Worm (Caenorhabditis elegans) whole organism, L3 larva: Measurements from ENCODE around the gene F15E6.5.

Experiments used
- R02D3.7 ChIP-seq: fragments of 150-350 bp; optimal IDR thresholded peaks from 2 replicates; lab custom pipeline; 2014; ENCODE audit warnings: missing biosample characterization, missing genetic modification characterization
- ZK546.5 ChIP-seq: sonication (generic microtip); optimal IDR thresholded peaks from 2 replicates; lab custom pipeline; 2017; ENCODE audit warnings: missing biosample characterization, missing genetic modification characterization
- ama-1 ChIP-seq: fragments of 150-350 bp; optimal IDR thresholded peaks from 2 replicates; lab custom pipeline; 2018
- ceh-16 ChIP-seq: sonication (generic microtip); optimal IDR thresholded peaks from 2 replicates; lab custom pipeline; 2017; ENCODE audit warnings: missing biosample characterization, missing genetic modification characterization
- ceh-28 ChIP-seq: fragments of 150-350 bp; optimal IDR thresholded peaks from 2 replicates; lab custom pipeline; 2014; ENCODE audit warnings: missing biosample characterization, missing genetic modification reagents, missing genetic modification characterization
- ceh-9 ChIP-seq: sonication (generic microtip); optimal IDR thresholded peaks from 2 replicates; lab custom pipeline; 2018; ENCODE audit warnings: missing biosample characterization, missing genetic modification characterization
- egl-5 ChIP-seq: fragments of 150-350 bp; optimal IDR thresholded peaks from 2 replicates; lab custom pipeline; 2017; ENCODE audit warnings: missing biosample characterization, missing genetic modification reagents, missing genetic modification characterization, inconsistent platforms
- elt-1 ChIP-seq: fragments of 150-350 bp; optimal IDR thresholded peaks from 2 replicates; lab custom pipeline; 2014; ENCODE audit warnings: missing biosample characterization, missing genetic modification characterization
- elt-2 ChIP-seq: sonication (generic microtip); optimal IDR thresholded peaks from 2 replicates; lab custom pipeline; 2016; ENCODE audit warnings: missing genetic modification reagents, mild to moderate bottlenecking, missing genetic modification characterization, missing compliant biosample characterization
- elt-3 ChIP-seq, 3 experiments: fragments of 150-350 bp in 1 of 3; sonication (generic microtip) in 2 of 3; optimal IDR thresholded peaks; 2 replicates in 2 of 3; 4 replicates in 1 of 3; lab custom pipeline; 2014 to 2017; ENCODE audit warnings: missing biosample characterization in 3 of 3, missing genetic modification characterization in 3 of 3
- eor-1 ChIP-seq, 2 experiments: fragments of 150-350 bp; optimal IDR thresholded peaks; 2 replicates each; lab custom pipeline; 2014 to 2018; ENCODE audit warnings: missing biosample characterization in 2 of 2, missing genetic modification characterization in 2 of 2
- fkh-10 ChIP-seq: sonication (generic microtip); optimal IDR thresholded peaks from 2 replicates; lab custom pipeline; 2017; ENCODE audit warnings: missing biosample characterization, missing genetic modification reagents, missing genetic modification characterization
- fos-1 ChIP-seq: fragments of 150-350 bp; optimal IDR thresholded peaks from 2 replicates; lab custom pipeline; 2014; ENCODE audit warnings: missing biosample characterization, missing genetic modification characterization
- jun-1 ChIP-seq: fragments of 150-350 bp; optimal IDR thresholded peaks from 2 replicates; lab custom pipeline; 2014; ENCODE audit warnings: missing biosample characterization, missing genetic modification reagents, missing genetic modification characterization
- lin-39 ChIP-seq: fragments of 150-350 bp; optimal IDR thresholded peaks from 2 replicates; lab custom pipeline; 2018; ENCODE audit warnings: missing biosample characterization, missing genetic modification reagents, missing genetic modification characterization
- lsy-12 ChIP-seq: sonication (generic microtip); optimal IDR thresholded peaks from 2 replicates; lab custom pipeline; 2016; ENCODE audit warnings: mild to moderate bottlenecking, missing genetic modification characterization, missing compliant biosample characterization
- mdl-1 ChIP-seq: fragments of 150-350 bp; optimal IDR thresholded peaks from 2 replicates; lab custom pipeline; 2014; ENCODE audit warnings: missing biosample characterization, missing genetic modification characterization
- mml-1 ChIP-seq: fragments of 150-350 bp; sonication (generic microtip); optimal IDR thresholded peaks from 3 replicates; lab custom pipeline; 2014; ENCODE audit warnings: missing biosample characterization, missing genetic modification characterization
- nfya-1 ChIP-seq: sonication (generic microtip); optimal IDR thresholded peaks from 2 replicates; lab custom pipeline; 2017; ENCODE audit warnings: missing genetic modification characterization, mild to moderate bottlenecking, missing compliant biosample characterization, antibody characterized with exemption, moderate library complexity; ENCODE audit not compliant: insufficient read depth
- nhr-11 ChIP-seq: fragments of 150-350 bp; optimal IDR thresholded peaks from 2 replicates; lab custom pipeline; 2014; ENCODE audit warnings: missing biosample characterization, missing genetic modification characterization
- nhr-12 ChIP-seq: fragments of 150-350 bp; optimal IDR thresholded peaks from 2 replicates; lab custom pipeline; 2014; ENCODE audit warnings: missing biosample characterization, missing genetic modification characterization
- nhr-23 ChIP-seq: fragments of 150-350 bp; optimal IDR thresholded peaks from 2 replicates; lab custom pipeline; 2014; ENCODE audit warnings: missing biosample characterization, missing genetic modification reagents, missing genetic modification characterization
- nhr-28 ChIP-seq: fragments of 150-350 bp; optimal IDR thresholded peaks from 2 replicates; lab custom pipeline; 2014; ENCODE audit warnings: missing biosample characterization, missing genetic modification characterization
- nhr-43 ChIP-seq: sonication (generic microtip); optimal IDR thresholded peaks from 2 replicates; lab custom pipeline; 2016; ENCODE audit warnings: mild to moderate bottlenecking, missing genetic modification characterization, missing compliant biosample characterization; ENCODE audit not compliant: poor library complexity, severe bottlenecking
- nhr-76 ChIP-seq: fragments of 150-350 bp; sonication (generic microtip); optimal IDR thresholded peaks from 5 replicates; lab custom pipeline; 2014; ENCODE audit warnings: missing biosample characterization, missing genetic modification characterization
- nhr-77 ChIP-seq: fragments of 150-350 bp; optimal IDR thresholded peaks from 2 replicates; lab custom pipeline; 2014; ENCODE audit warnings: missing biosample characterization, missing genetic modification characterization
- pha-4 ChIP-seq: fragments of 150-350 bp; optimal IDR thresholded peaks from 2 replicates; lab custom pipeline; 2014; ENCODE audit warnings: missing biosample characterization, missing genetic modification reagents, missing genetic modification characterization
- pqm-1 ChIP-seq: fragments of 150-350 bp; optimal IDR thresholded peaks from 2 replicates; lab custom pipeline; 2017; ENCODE audit warnings: missing biosample characterization, missing genetic modification characterization, inconsistent platforms
- sea-2 ChIP-seq: fragments of 150-350 bp; sonication (generic microtip); optimal IDR thresholded peaks from 4 replicates; lab custom pipeline; 2014; ENCODE audit warnings: missing biosample characterization, missing genetic modification reagents, missing genetic modification characterization
- snpc-4 ChIP-seq: fragments of 150-350 bp; optimal IDR thresholded peaks from 2 replicates; lab custom pipeline; 2014; ENCODE audit warnings: missing biosample characterization, missing genetic modification characterization
- tbx-2 ChIP-seq: sonication (generic microtip); optimal IDR thresholded peaks from 2 replicates; lab custom pipeline; 2016; ENCODE audit warnings: mild to moderate bottlenecking, missing genetic modification characterization, missing compliant biosample characterization
- unc-39 ChIP-seq: sonication (generic microtip); optimal IDR thresholded peaks from 4 replicates; lab custom pipeline; 2017; ENCODE audit warnings: missing biosample characterization, missing genetic modification characterization
- zag-1 ChIP-seq: fragments of 150-350 bp; optimal IDR thresholded peaks from 2 replicates; lab custom pipeline; 2014; ENCODE audit warnings: missing biosample characterization, missing genetic modification characterization
- ztf-11 ChIP-seq: fragments of 150-350 bp; optimal IDR thresholded peaks from 2 replicates; lab custom pipeline; 2014; ENCODE audit warnings: missing biosample characterization, missing genetic modification characterization
- ztf-4 ChIP-seq: fragments of 150-350 bp; optimal IDR thresholded peaks from 2 replicates; lab custom pipeline; 2014; ENCODE audit warnings: missing biosample characterization, missing genetic modification characterization

The F15E6.5 gene

DNA sequence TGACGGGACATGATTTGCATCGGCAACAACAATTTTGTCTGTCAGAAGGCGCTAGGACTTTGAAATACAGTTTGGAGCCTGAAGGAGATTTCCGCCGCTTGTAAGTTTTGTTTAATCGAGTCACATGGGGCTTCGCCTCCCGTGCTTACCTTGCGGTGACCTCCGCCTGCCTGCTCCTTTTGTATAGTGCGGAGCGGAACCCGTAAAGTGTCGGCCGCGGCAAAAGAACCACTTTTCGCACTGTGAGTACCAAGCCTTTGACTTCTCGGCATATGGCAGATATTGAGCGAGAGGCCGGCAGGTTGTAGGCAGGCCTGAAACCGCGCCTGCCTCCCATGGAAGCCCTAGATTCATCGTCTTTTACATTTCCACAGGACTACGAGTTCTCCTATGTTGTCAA is 23.4 kb upstream of the F15E6.5 start:
- TF ChIP-seq nhr-12 (tag; lab: Kevin White, UChicago) (no peak), nhr-77 (tag; lab: Kevin White, UChicago) (no peak), nhr-43 (tag; lab: Kevin White, UChicago) (no peak), nhr-23 (tag; lab: Kevin White, UChicago) (no peak), nhr-28 (no peak), elt-3 (tag; optimal IDR thresholded peaks at IDR 0.05; lab: Kevin White, UChicago) (no peak), jun-1 (tag; lab: Kevin White, UChicago) (no peak)
- TF ChIP-seq, all 47 proteins: peak for 0

ce11 chrIV:4267320-4267719 is 22.0 kb upstream of the F15E6.5 start, which contains the start of gene F36A4.4:
F36A4.4 (plus strand) TSS chrIV:4267620.
- no peak for TF ChIP-seq lsy-12 (tag; lab: Kevin White, UChicago)
- TF ChIP-seq ceh-28 (tag; lab: Kevin White, UChicago) = no peak
- TF ChIP-seq tbx-2 (tag; lab: Kevin White, UChicago) = no peak
- TF ChIP-seq snpc-4 (tag; lab: Kevin White, UChicago) = no peak
- no peak for TF ChIP-seq elt-1 (tag; lab: Kevin White, UChicago)
- no peak for TF ChIP-seq nhr-11 (tag; lab: Kevin White, UChicago)
- TF ChIP-seq lin-39 (tag; lab: Kevin White, UChicago) = no peak
- TF ChIP-seq nhr-12 (tag; lab: Kevin White, UChicago) = no peak
- TF ChIP-seq unc-39 = no peak
- no peak for TF ChIP-seq ceh-9 (tag; lab: Kevin White, UChicago)
- TF ChIP-seq ama-1 (lab: Kevin White, UChicago) = no peak
- TF ChIP-seq fos-1 (tag; lab: Kevin White, UChicago) = no peak
- no peak for TF ChIP-seq sea-2 (GFP tag; lab: Kevin White, UChicago)
- no peak for TF ChIP-seq nfya-1 (tag; lab: Kevin White, UChicago)
- no peak for TF ChIP-seq zag-1
- TF ChIP-seq nhr-28 = no peak

- TF ChIP-seq ama-1 (lab: Kevin White, UChicago) (no peak), elt-1 (tag; lab: Kevin White, UChicago) (no peak), egl-5 (tag; lab: Kevin White, UChicago) (no peak), fkh-10 (no peak), nhr-28 (no peak), ceh-9 (tag; lab: Kevin White, UChicago) (no peak), pha-4 (no peak), jun-1 (tag; lab: Kevin White, UChicago) (no peak), ceh-28 (tag; lab: Kevin White, UChicago) (no peak), ztf-4 (tag; lab: Kevin White, UChicago) (no peak), ZK546.5 (no peak), ztf-11 (tag; lab: Kevin White, UChicago) (no peak), nhr-43 (tag; lab: Kevin White, UChicago) (no peak), R02D3.7 (no peak)
These were observed 20.1 kb upstream of the F15E6.5 start, which contains the start of gene F36A4.3 for ce11 chrIV:4269308-4269707. F36A4.3 (plus strand) TSS chrIV:4269608.

- TF ChIP-seq lsy-12 (tag; lab: Kevin White, UChicago) (no peak), mml-1 (no peak), elt-1 (tag; lab: Kevin White, UChicago) (no peak), ztf-4 (tag; lab: Kevin White, UChicago) (no peak), R02D3.7 (no peak), nhr-76 (tag; lab: Kevin White, UChicago) (no peak), mdl-1 (tag; lab: Kevin White, UChicago) (no peak), nfya-1 (tag; lab: Kevin White, UChicago) (no peak), ztf-11 (tag; lab: Kevin White, UChicago) (no peak), ZK546.5 (no peak), fkh-10 (no peak), elt-2 (tag; lab: Kevin White, UChicago) (no peak), eor-1 (tag; optimal IDR thresholded peaks at IDR 0.05; lab: Kevin White, UChicago) (no peak), elt-3 (tag; optimal IDR thresholded peaks at IDR 0.05; lab: Kevin White, UChicago) (no peak), pqm-1 (tag; lab: Kevin White, UChicago) (no peak), nhr-23 (tag; lab: Kevin White, UChicago) (no peak), snpc-4 (tag; lab: Kevin White, UChicago) (no peak), egl-5 (tag; lab: Kevin White, UChicago) (no peak), lin-39 (tag; lab: Kevin White, UChicago) (no peak), ceh-16 (tag; lab: Kevin White, UChicago) (no peak)
These were observed 18.4 kb upstream of the F15E6.5 start, which contains the start of gene F36A4.2 for ce11 chrIV:4270925-4271324. F36A4.2 (plus strand) TSS chrIV:4271225.
